Worm (Caenorhabditis elegans): Measurements from ENCODE around the gene nucb-1.
A peak's percentile ranks its signal among the peaks of the same experiment; 100 is the strongest.

The nucb-1 gene

DNA sequence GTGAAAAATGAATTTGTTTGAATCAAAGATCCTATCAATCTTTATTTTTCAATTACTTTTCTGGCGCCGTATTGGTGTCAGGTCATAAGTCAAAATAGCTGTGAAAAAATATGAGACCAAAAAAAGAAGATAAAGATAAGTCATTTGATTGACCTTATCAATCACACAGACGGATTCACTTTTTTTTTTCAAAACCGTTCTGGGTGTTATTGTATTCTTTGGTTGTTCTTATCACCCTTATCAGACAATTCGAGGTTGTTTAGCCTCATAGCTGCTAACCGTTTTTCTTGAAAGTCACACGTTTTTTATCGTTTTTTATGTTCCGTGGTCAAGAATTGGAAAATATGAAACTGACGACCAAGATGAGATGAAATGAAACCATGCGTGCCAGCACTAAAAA lies 29.0 kb upstream of the nucb-1 start:
- TF ChIP-seq lsy-12 (tag; optimal IDR thresholded peaks at IDR 0.05) (peak; percentile 14), ceh-9 (tag; optimal IDR thresholded peaks at IDR 0.05) (no peak), nhr-23 (tag; optimal IDR thresholded peaks at IDR 0.05) (peak; percentile 80)

DNA sequence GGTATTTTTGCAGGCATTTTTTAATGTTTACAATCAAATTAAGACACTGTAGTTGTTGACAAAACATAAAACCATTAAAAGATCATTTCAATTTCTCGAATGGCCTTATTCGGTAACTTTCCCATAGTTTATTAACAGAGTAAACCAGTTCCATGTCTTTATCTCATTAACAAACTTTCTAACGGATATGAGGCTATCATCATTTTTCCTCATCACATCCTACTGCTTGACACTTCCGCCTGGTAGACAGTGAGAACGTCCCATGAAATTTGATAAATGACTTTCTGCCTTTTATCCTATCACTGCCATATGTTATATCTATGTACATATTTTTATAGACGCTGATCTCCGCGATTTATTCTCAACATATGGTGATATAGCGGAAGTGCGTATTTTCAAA lies 26.9 kb upstream of the nucb-1 start:
- TF ChIP-seq nhr-23 (tag; optimal IDR thresholded peaks at IDR 0.05) (peak; percentile 36), nhr-28 (tag; optimal IDR thresholded peaks at IDR 0.05) (no peak)

DNA sequence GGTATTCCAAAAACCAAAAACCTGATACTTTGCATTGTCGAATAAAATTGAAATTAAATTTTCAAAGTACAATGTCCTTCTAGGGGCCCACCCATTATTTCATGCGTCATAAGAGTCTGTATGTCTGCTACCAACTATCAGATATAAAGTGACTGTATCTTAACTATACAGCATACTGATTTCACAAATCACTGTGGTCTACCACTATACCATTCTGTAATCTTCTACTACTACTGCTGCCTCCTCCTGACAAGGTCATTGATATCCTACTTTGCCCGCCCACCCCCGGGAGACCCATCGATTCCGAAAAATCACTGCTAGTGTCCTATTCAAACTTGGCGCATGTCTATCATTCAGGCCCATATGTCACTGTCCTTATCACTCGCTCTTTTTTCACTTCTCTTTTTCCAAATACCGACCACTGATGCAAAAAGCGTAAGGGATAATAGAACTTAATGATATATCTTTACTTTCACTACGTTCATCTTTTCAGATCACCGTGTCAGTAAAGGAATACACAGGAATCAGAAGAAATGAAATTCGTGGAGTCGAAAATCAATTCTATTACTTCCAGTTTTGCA lies 25.4 kb upstream of the nucb-1 start, which contains the start of gene C07A4.2:
Gene C07A4.2, plus strand, starts transcription at position 195 of the 581 bp plus-strand sequence.
- TF ChIP-seq elt-3 (tag; optimal IDR thresholded peaks at IDR 0.05) (peak in 1 of 3 experiments; percentile 31), daf-12 (tag; optimal IDR thresholded peaks at IDR 0.05) (no peak)

DNA sequence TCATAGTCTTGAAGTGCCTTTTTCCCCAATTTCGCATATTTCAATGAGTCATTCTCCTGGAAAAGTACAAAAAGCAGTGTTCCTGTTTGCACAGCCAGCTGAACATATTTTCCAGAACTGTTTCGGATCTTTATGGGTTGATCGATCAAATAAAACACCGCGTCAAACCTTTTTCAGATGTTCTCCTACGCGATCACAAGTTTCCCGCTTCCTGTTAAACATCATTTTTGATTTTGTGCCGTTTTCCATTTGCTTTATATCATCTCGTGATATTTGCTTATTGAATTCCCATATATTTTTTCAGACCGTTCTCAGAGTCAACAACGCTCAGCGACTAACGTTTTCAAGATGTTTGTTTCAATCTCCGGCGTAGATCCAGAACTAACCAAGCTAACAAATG lies 22.8 kb upstream of the nucb-1 start, which contains the start of gene C07A4.3:
Gene C07A4.3, plus strand, starts transcription at position 301 of the 400 bp plus-strand sequence.
- TF ChIP-seq mml-1 (tag; optimal IDR thresholded peaks at IDR 0.05) (no peak), nhr-237 (tag; optimal IDR thresholded peaks at IDR 0.05) (no peak), nhr-12 (tag; optimal IDR thresholded peaks at IDR 0.05) (no peak), zag-1 (tag; optimal IDR thresholded peaks at IDR 0.05) (no peak), ceh-82 (tag; optimal IDR thresholded peaks at IDR 0.05) (no peak), daf-12 (tag; optimal IDR thresholded peaks at IDR 0.05) (no peak), unc-39 (tag; optimal IDR thresholded peaks at IDR 0.05) (no peak), elt-1 (tag; optimal IDR thresholded peaks at IDR 0.05) (no peak), eor-1 (tag; optimal IDR thresholded peaks at IDR 0.05) (no peak), nhr-11 (tag; optimal IDR thresholded peaks at IDR 0.05) (no peak), jun-1 (tag; optimal IDR thresholded peaks at IDR 0.05) (no peak), nhr-23 (tag; optimal IDR thresholded peaks at IDR 0.05) (no peak), ztf-4 (tag; optimal IDR thresholded peaks at IDR 0.05) (no peak), ztf-11 (tag; optimal IDR thresholded peaks at IDR 0.05) (no peak), egl-5 (tag; optimal IDR thresholded peaks at IDR 0.05) (no peak), pha-4 (tag; optimal IDR thresholded peaks at IDR 0.05) (no peak), lin-39 (tag; optimal IDR thresholded peaks at IDR 0.05) (no peak)

DNA sequence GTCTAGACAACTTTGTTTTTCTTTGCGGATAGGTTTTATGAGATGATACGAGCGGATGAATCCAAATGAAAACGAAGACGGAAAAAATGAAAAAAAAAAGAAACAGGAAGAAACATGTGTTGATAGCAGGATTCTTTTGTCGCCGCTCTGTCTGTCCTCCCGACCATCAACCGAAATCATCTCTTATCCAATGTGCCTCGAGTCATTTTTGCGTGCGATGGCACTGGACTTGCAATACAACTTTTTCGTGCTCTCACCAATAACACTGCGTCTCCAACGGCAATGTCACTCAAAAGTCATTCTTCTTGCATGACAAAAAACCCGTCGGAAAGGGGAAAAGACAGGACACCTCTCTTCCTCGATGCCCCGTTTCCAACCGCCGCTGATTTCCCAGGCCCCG lies 21.2 kb upstream of the nucb-1 start, which contains the start of gene ncs-4:
Gene ncs-4, plus strand, starts transcription at position 227 of the 400 bp plus-strand sequence.
- TF ChIP-seq egl-5 (tag; optimal IDR thresholded peaks at IDR 0.05) (peak; percentile 11), mdl-1 (tag; optimal IDR thresholded peaks at IDR 0.05) (no peak), eor-1 (tag; optimal IDR thresholded peaks at IDR 0.05) (no peak), lin-15B (tag; optimal IDR thresholded peaks at IDR 0.05) (no peak), nhr-76 (tag; optimal IDR thresholded peaks at IDR 0.05) (no peak), aly-2 (tag; optimal IDR thresholded peaks at IDR 0.05) (no peak)

DNA sequence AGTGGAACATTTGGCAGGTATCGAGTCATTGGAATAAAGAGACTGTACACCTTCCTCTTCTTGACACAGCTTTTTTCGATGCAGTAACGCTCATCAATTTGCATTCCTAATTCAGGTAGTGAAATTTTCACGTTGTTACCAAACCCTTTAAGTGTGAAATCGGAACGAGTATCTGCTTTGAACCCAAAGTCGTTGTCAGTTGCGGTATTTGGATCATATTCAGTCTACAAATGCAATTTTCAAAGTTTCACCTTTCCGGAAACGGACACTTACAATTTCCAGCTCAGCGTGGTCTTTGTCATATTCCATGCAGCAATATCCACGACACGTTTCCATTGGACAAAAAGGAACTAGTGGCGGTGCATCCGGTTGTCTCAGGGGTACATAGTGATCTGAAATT lies 14.9 kb upstream of the nucb-1 start:
- TF ChIP-seq pha-4 (tag; optimal IDR thresholded peaks at IDR 0.05) (no peak), hmg-11 (tag; optimal IDR thresholded peaks at IDR 0.05) (no peak), nhr-11 (tag; optimal IDR thresholded peaks at IDR 0.05) (no peak), mdl-1 (tag; optimal IDR thresholded peaks at IDR 0.05) (no peak), ceh-9 (tag; optimal IDR thresholded peaks at IDR 0.05) (no peak), ceh-82 (tag; optimal IDR thresholded peaks at IDR 0.05) (no peak), lsy-12 (tag; optimal IDR thresholded peaks at IDR 0.05) (no peak), egl-5 (tag; optimal IDR thresholded peaks at IDR 0.05) (no peak), mml-1 (tag; optimal IDR thresholded peaks at IDR 0.05) (no peak), zag-1 (tag; optimal IDR thresholded peaks at IDR 0.05) (no peak), eor-1 (tag; optimal IDR thresholded peaks at IDR 0.05) (no peak), skn-1 (tag; optimal IDR thresholded peaks at IDR 0.05) (no peak), fkh-2 (tag; optimal IDR thresholded peaks at IDR 0.05) (no peak), tbx-2 (tag; optimal IDR thresholded peaks at IDR 0.05) (no peak), snpc-4 (tag; optimal IDR thresholded peaks at IDR 0.05) (no peak), ama-1 (optimal IDR thresholded peaks at IDR 0.05) (no peak), nfya-1 (tag; optimal IDR thresholded peaks at IDR 0.05; ENCODE audit: insufficient read depth) (no peak), fos-1 (tag; optimal IDR thresholded peaks at IDR 0.05) (no peak), nhr-76 (tag; optimal IDR thresholded peaks at IDR 0.05) (no peak)
